Fruit fly (Drosophila melanogaster) whole organism, prepupa: ENCODE measurements around the gene ND-75.

Experiments
- CG10631 ChIP-seq: fragments of 200-800 bp; sonication (Bioruptor generic); optimal IDR thresholded peaks from 2 replicates; lab custom pipeline; 2016; ENCODE audit warnings: missing biosample characterization, missing genetic modification characterization
- CG11762 ChIP-seq: fragments of 200-800 bp; sonication (Bioruptor generic); optimal IDR thresholded peaks from 3 replicates; lab custom pipeline; 2016; ENCODE audit warnings: missing biosample characterization, missing genetic modification characterization; ENCODE audit not compliant: insufficient read depth
- CG15336 ChIP-seq: fragments of 200-800 bp; sonication (Bioruptor generic); IDR thresholded peaks from 2 replicates; pipeline ENCODE4 v1.3.6; 2022; ENCODE audit warnings: missing biosample characterization, missing genetic modification characterization
- CG1621 ChIP-seq: fragments of 200-800 bp; sonication (Bioruptor generic); optimal IDR thresholded peaks from 3 replicates; lab custom pipeline; 2018; ENCODE audit warnings: missing biosample characterization, mild to moderate bottlenecking, missing genetic modification characterization
- CG16779 ChIP-seq: fragments of 200-800 bp; sonication (Bioruptor generic); optimal IDR thresholded peaks from 3 replicates; lab custom pipeline; 2017; ENCODE audit warnings: missing biosample characterization, mild to moderate bottlenecking, missing genetic modification characterization
- CG4318 ChIP-seq: fragments of 200-800 bp; sonication (Bioruptor generic); optimal IDR thresholded peaks from 3 replicates; lab custom pipeline; 2017; ENCODE audit warnings: missing biosample characterization, mild to moderate bottlenecking, missing genetic modification characterization
- CG6163 ChIP-seq: fragments of 200-800 bp; sonication (Bioruptor generic); IDR thresholded peaks from 3 replicates; pipeline ENCODE4 v1.3.6; 2022; ENCODE audit warnings: missing biosample characterization, missing genetic modification characterization
- CG6792 ChIP-seq: fragments of 200-800 bp; sonication (Bioruptor generic); optimal IDR thresholded peaks from 3 replicates; lab custom pipeline; 2016; ENCODE audit warnings: missing biosample characterization, missing genetic modification characterization
- CG6808 ChIP-seq: fragments of 200-800 bp; sonication (Bioruptor generic); optimal IDR thresholded peaks from 3 replicates; lab custom pipeline; 2017; ENCODE audit warnings: missing biosample characterization, missing genetic modification characterization, mild to moderate bottlenecking, moderate library complexity, missing genetic modification reagents
- CG6854 ChIP-seq: fragments of 200-800 bp; sonication (Bioruptor generic); optimal IDR thresholded peaks from 2 replicates; lab custom pipeline; 2017; ENCODE audit warnings: missing biosample characterization, mild to moderate bottlenecking, missing genetic modification characterization
- CG8119 ChIP-seq: fragments of 200-800 bp; sonication (Bioruptor generic); IDR thresholded peaks from 3 replicates; pipeline ENCODE4 v1.3.6; 2022; ENCODE audit warnings: missing biosample characterization, missing genetic modification characterization
- CG8632 ChIP-seq: fragments of 200-800 bp; sonication (Bioruptor generic); optimal IDR thresholded peaks from 3 replicates; lab custom pipeline; 2016; ENCODE audit warnings: missing biosample characterization, missing genetic modification characterization
- CG9139 ChIP-seq: fragments of 200-800 bp; sonication (Bioruptor generic); optimal IDR thresholded peaks from 3 replicates; lab custom pipeline; 2017; ENCODE audit warnings: missing biosample characterization, mild to moderate bottlenecking, missing genetic modification characterization
- Eip75B ChIP-seq: fragments of 200-800 bp; sonication (Bioruptor generic); optimal IDR thresholded peaks from 3 replicates; lab custom pipeline; 2016; ENCODE audit warnings: missing biosample characterization, missing genetic modification characterization
- Eip78C ChIP-seq: fragments of 200-800 bp; sonication (Bioruptor generic); peaks from one replicate; lab custom pipeline; 2016; ENCODE audit warnings: missing biosample characterization, missing genetic modification characterization
- Eip93F ChIP-seq: fragments of 200-800 bp; sonication (Bioruptor generic); optimal IDR thresholded peaks from 2 replicates; lab custom pipeline; 2016; ENCODE audit warnings: missing biosample characterization, mild to moderate bottlenecking, missing genetic modification characterization
- Ets21C ChIP-seq: fragments of 200-800 bp; sonication (Bioruptor generic); optimal IDR thresholded peaks from 3 replicates; lab custom pipeline; 2016; ENCODE audit warnings: missing biosample characterization, missing genetic modification characterization
- Gug ChIP-seq: fragments of 200-800 bp; sonication (Bioruptor generic); IDR thresholded peaks from 2 replicates; pipeline ENCODE4 v1.3.6; 2022; ENCODE audit warnings: missing biosample characterization, missing genetic modification characterization
- Hr38 ChIP-seq: sonication (Bioruptor generic); optimal IDR thresholded peaks from 2 replicates; lab custom pipeline; 2016; ENCODE audit warnings: missing biosample characterization, missing genetic modification characterization
- Hr4 ChIP-seq: fragments of 200-800 bp; sonication (Bioruptor generic); optimal IDR thresholded peaks from 3 replicates; lab custom pipeline; 2016; ENCODE audit warnings: missing biosample characterization, missing genetic modification characterization
- Lpt ChIP-seq: fragments of 200-800 bp; sonication (Bioruptor generic); optimal IDR thresholded peaks from 3 replicates; lab custom pipeline; 2016; ENCODE audit warnings: missing biosample characterization, missing genetic modification characterization
- Met ChIP-seq: fragments of 200-800 bp; sonication (Bioruptor generic); optimal IDR thresholded peaks from 3 replicates; lab custom pipeline; 2016; ENCODE audit warnings: missing biosample characterization, missing genetic modification characterization
- OdsH ChIP-seq: fragments of 200-800 bp; sonication (Bioruptor generic); optimal IDR thresholded peaks from 3 replicates; lab custom pipeline; 2016; ENCODE audit warnings: missing biosample characterization, missing genetic modification characterization
- Smox ChIP-seq: fragments of 200-800 bp; sonication (Bioruptor generic); optimal IDR thresholded peaks from 3 replicates; lab custom pipeline; 2016; ENCODE audit warnings: missing biosample characterization, missing genetic modification characterization
- Sox14 ChIP-seq: fragments of 200-800 bp; sonication (Bioruptor generic); optimal IDR thresholded peaks from 3 replicates; lab custom pipeline; 2016; ENCODE audit warnings: missing biosample characterization, missing genetic modification characterization
- Sox15 ChIP-seq: fragments of 200-800 bp; sonication (Bioruptor generic); optimal IDR thresholded peaks from 3 replicates; lab custom pipeline; 2016; ENCODE audit warnings: missing biosample characterization, missing genetic modification characterization
- achi ChIP-seq: fragments of 200-800 bp; sonication (Bioruptor generic); optimal IDR thresholded peaks from 3 replicates; lab custom pipeline; 2016; ENCODE audit warnings: missing biosample characterization, missing genetic modification characterization
- cyc ChIP-seq: fragments of 200-800 bp; sonication (Bioruptor generic); optimal IDR thresholded peaks from 3 replicates; lab custom pipeline; 2016; ENCODE audit warnings: missing biosample characterization, missing genetic modification characterization
- dac ChIP-seq: fragments of 200-800 bp; sonication (Bioruptor generic); optimal IDR thresholded peaks from 2 replicates; lab custom pipeline; 2017; ENCODE audit warnings: missing biosample characterization, mild to moderate bottlenecking, missing genetic modification characterization
- dsx ChIP-seq: fragments of 200-800 bp; optimal IDR thresholded peaks from 3 replicates; lab custom pipeline; 2019; ENCODE audit warnings: missing biosample characterization, mild to moderate bottlenecking, missing genetic modification characterization, moderate library complexity; ENCODE audit not compliant: poor library complexity, severe bottlenecking
- eg ChIP-seq: fragments of 200-800 bp; sonication (Bioruptor generic); IDR thresholded peaks from 3 replicates; pipeline ENCODE4 v1.3.6; 2022; ENCODE audit warnings: missing biosample characterization, missing genetic modification characterization
- esn ChIP-seq: fragments of 200-800 bp; sonication (Bioruptor generic); optimal IDR thresholded peaks from 2 replicates; lab custom pipeline; 2016; ENCODE audit warnings: missing biosample characterization, mild to moderate bottlenecking, missing genetic modification characterization, moderate library complexity
- fd59A ChIP-seq: fragments of 200-800 bp; sonication (Bioruptor generic); optimal IDR thresholded peaks from 2 replicates; lab custom pipeline; 2017; ENCODE audit warnings: missing biosample characterization, mild to moderate bottlenecking, missing genetic modification characterization, missing genetic modification reagents
- fd85E ChIP-seq: fragments of 200-800 bp; sonication (Bioruptor generic); optimal IDR thresholded peaks from 3 replicates; lab custom pipeline; 2016; ENCODE audit warnings: missing biosample characterization, missing genetic modification characterization
- fkh ChIP-seq: fragments of 200-800 bp; sonication (Bioruptor generic); optimal IDR thresholded peaks from 3 replicates; lab custom pipeline; 2017; ENCODE audit warnings: missing biosample characterization, mild to moderate bottlenecking, missing genetic modification characterization, moderate library complexity
- net ChIP-seq: fragments of 200-800 bp; sonication (Bioruptor generic); optimal IDR thresholded peaks from 3 replicates; lab custom pipeline; 2016; ENCODE audit warnings: missing biosample characterization, missing genetic modification characterization
- pdm3 ChIP-seq: fragments of 200-800 bp; sonication (Bioruptor generic); optimal IDR thresholded peaks from 3 replicates; lab custom pipeline; 2016; ENCODE audit warnings: missing biosample characterization, missing genetic modification characterization
- spab ChIP-seq: fragments of 200-800 bp; sonication (Bioruptor generic); optimal IDR thresholded peaks from 2 replicates; lab custom pipeline; 2017; ENCODE audit warnings: missing biosample characterization, mild to moderate bottlenecking, missing genetic modification characterization, missing genetic modification reagents
- ss ChIP-seq, 2 experiments: fragments of 200-800 bp; sonication (Bioruptor generic); optimal IDR thresholded peaks; 2 replicates in 1 of 2; 3 replicates in 1 of 2; lab custom pipeline; 2017 to 2018; ENCODE audit warnings: mild to moderate bottlenecking in 2 of 2, missing biosample characterization in 2 of 2, missing genetic modification characterization in 2 of 2, moderate library complexity in 1 of 2
- svp ChIP-seq: fragments of 200-800 bp; sonication (Bioruptor generic); peaks from one replicate; lab custom pipeline; 2016; ENCODE audit warnings: missing biosample characterization, missing genetic modification characterization
- vri ChIP-seq: fragments of 200-800 bp; sonication (Bioruptor generic); optimal IDR thresholded peaks from 3 replicates; lab custom pipeline; 2016; ENCODE audit warnings: missing biosample characterization, mild to moderate bottlenecking, missing genetic modification characterization

The ND-75 gene

DNA sequence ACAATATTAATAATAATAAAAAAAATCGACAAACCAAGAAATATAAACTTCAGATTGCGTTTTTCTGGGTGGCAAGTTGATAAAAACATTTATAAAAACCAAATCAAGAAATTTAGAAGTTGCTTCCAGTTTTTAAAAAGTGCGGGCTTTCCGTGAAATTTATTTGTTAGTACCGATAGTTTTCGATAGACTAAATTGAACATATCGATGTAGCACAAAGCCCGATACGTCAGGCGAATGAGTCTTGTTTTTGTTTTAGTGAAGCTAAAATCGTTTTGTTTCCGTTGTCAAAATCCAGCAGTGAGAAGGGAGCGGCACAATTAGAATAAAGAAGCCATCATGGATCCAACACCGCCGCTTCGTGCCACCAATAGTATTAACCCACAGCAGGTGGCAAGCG lies 11.1 kb downstream of the ND-75 start, which contains the start of gene CG2147:
CG2147 (plus strand) TSS at position 254 of the 400 bp plus-strand sequence.
- no peak for TF ChIP-seq Sox15 (GFP tag; lab: Kevin White, UChicago)
- TF ChIP-seq Sox14 = peak; percentile 29
- TF ChIP-seq esn = peak; percentile 22

DNA sequence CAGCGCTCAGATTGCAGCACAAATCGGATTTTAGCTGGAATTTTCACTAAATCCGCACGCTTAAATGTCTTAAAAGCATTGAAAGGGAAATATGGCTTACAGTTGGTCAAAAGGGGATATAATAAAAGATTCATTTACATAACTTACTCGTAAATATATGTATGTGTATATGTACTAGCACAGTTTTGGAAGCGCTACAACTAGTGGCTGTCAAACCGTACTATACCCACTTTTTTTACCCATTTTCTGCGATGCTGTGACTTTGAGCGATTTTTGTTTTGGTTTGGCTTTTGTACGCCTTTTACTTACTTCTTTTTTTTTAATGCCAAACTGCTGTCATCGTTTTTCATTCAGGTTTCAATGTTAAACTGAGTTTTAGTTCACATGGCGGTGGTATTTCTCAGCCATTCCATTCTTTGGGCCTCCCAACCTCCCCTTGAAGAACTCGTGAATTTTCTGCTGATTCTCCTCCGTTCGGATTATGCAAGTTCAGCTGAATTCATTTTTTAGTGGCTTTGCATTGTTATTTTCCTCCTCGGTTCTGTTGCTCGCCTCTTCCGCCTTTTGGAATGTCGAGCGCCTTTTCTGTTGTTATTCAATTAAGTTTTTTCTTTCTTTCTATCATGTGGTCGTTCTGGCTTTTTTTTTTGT lies 17.4 kb downstream of the ND-75 start:
- TF ChIP-seq CG1621 (tag; lab: Kevin White, UChicago) (no peak), spab (GFP tag; lab: Kevin White, UChicago) (no peak), esn (no peak), ss (GFP tag; optimal IDR thresholded peaks at IDR 0.05; lab: Kevin White, UChicago) (no peak), CG6808 (GFP tag; lab: Kevin White, UChicago) (no peak), CG8119 (GFP tag; lab: Robert Waterston, UW) (no peak), Hr38 (GFP tag; lab: Kevin White, UChicago) (no peak), dsx (GFP tag; lab: Kevin White, UChicago) (no peak), CG16779 (no peak), CG15336 (GFP tag; lab: Robert Waterston, UW) (no peak), Eip75B (no peak), CG4318 (GFP tag; lab: Kevin White, UChicago) (no peak), CG8632 (GFP tag; lab: Kevin White, UChicago) (no peak), Smox (GFP tag; lab: Kevin White, UChicago) (no peak)

DNA sequence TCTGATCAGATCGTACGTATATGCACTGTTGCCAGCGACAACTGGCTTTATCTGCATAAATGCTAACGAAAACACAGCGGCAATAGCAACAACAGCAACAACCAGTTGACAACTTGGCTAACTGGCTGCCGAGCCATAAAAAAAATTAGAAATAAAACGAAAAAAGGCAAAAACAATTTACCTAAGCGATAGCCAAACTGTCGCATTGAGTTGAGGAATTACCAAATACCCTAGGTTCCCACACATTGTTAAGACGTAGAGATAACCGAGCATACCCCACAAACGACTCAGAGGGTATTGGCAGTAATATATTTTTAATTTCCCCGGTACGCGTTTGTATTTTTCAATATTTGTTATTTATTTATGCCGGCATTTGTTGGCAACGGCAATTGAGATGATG lies 18.3 kb downstream of the ND-75 start:
- TF ChIP-seq CG1621 (tag; lab: Kevin White, UChicago) (no peak), fkh (GFP tag; lab: Kevin White, UChicago) (peak; percentile 78), esn (no peak), CG15336 (GFP tag; lab: Robert Waterston, UW) (peak; percentile 58; the same call in 1 of the 2 replicates), CG8119 (GFP tag; lab: Robert Waterston, UW) (peak; percentile 20; the same call in 1 of the 3 replicates), pdm3 (GFP tag; lab: Kevin White, UChicago) (peak; percentile 27), CG6163 (GFP tag; lab: Robert Waterston, UW) (0 out of 3 replicates have a peak, but pooled peaks have one; percentile 6), Hr4 (GFP tag; lab: Kevin White, UChicago) (peak; percentile 43), Smox (GFP tag; lab: Kevin White, UChicago) (no peak), net (GFP tag; lab: Kevin White, UChicago) (peak; percentile 14), vri (GFP tag; lab: Kevin White, UChicago) (peak; percentile 69), CG6854 (GFP tag; lab: Kevin White, UChicago) (no peak), Eip78C (peak; percentile 60), eg (GFP tag; lab: Robert Waterston, UW) (peak; percentile 60)

DNA sequence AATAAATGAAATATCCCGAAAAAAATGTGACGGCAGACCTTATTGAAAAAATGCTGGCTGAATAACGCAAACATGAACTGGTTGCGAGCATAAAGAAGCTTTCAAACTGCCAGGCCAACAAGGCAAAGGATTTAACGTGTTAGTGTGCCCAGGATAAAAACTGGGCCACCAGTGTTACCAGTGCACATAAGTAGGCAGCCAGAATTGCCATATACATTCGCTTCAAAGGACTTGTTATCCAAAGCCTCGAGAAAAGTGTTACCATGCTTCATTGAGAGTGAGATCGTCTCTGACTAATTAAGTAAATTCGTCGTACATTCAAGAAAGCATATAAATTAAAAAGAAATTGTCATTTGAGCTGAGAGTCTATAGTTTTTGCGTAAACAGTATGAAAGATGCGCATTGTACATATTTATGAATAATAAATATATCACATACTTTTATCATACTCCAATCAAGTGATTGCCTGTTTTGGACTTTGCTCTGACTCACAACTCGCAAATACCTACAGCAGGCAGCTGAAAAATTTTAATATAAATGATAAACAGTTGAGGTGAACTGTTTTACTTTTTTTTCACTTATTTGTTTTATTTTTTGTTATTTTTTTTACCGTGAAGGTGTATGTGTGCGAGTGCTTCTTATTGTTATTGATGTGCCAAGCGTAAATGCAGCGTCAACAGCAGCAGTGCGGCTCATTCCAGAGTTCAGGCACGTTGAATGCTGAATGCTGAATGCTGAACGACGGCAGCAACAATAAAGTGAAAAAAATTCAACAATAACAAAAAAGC lies 20.1 kb downstream of the ND-75 start:
- TF ChIP-seq CG15336 (GFP tag; lab: Robert Waterston, UW) (no peak), svp (GFP tag; lab: Kevin White, UChicago) (peak; percentile 57), CG9139 (GFP tag; lab: Kevin White, UChicago) (peak; percentile 54), cyc (GFP tag; lab: Kevin White, UChicago) (no peak), fd59A (GFP tag; lab: Kevin White, UChicago) (no peak), ss (GFP tag; optimal IDR thresholded peaks at IDR 0.05; lab: Kevin White, UChicago) (peak; percentile 15 to 67), CG10631 (GFP tag; lab: Kevin White, UChicago) (no peak), Eip93F (GFP tag; lab: Kevin White, UChicago) (peak; percentile 51), CG11762 (no peak), Ets21C (no peak), CG6163 (GFP tag; lab: Robert Waterston, UW) (peak; percentile 60; the same call in 2 of the 3 replicates), Met (GFP tag; lab: Kevin White, UChicago) (peak; percentile 27), OdsH (GFP tag; lab: Kevin White, UChicago) (no peak), Lpt (GFP tag; lab: Kevin White, UChicago) (no peak), eg (GFP tag; lab: Robert Waterston, UW) (no peak), CG6854 (GFP tag; lab: Kevin White, UChicago) (peak; percentile 10), CG6792 (no peak), dac (no peak), fd85E (GFP tag; lab: Kevin White, UChicago) (no peak), Sox15 (GFP tag; lab: Kevin White, UChicago) (no peak), Eip75B (no peak), CG1621 (tag; lab: Kevin White, UChicago) (no peak), Gug (GFP tag; lab: Robert Waterston, UW) (no peak), achi (GFP tag; lab: Kevin White, UChicago) (no peak), dsx (GFP tag; lab: Kevin White, UChicago) (no peak)
